Worm (Caenorhabditis elegans) whole organism, L1 larva: ENCODE measurements around the gene unc-130.

ENCODE experiments used
- alr-1 ChIP-seq: fragments of 200-800 bp; sonication (Bioruptor generic); optimal IDR thresholded peaks from 2 replicates; lab custom pipeline; 2018; ENCODE audit warnings: borderline replicate concordance, mild to moderate bottlenecking, missing genetic modification characterization, missing compliant biosample characterization
- aly-2 ChIP-seq: fragments of 150-350 bp; optimal IDR thresholded peaks from 2 replicates; lab custom pipeline; 2014; ENCODE audit warnings: missing biosample characterization, missing genetic modification characterization
- fkh-10 ChIP-seq: sonication (generic microtip); optimal IDR thresholded peaks from 2 replicates; lab custom pipeline; 2017; ENCODE audit warnings: missing biosample characterization, missing genetic modification reagents, missing genetic modification characterization
- hlh-4 ChIP-seq: sonication (generic microtip); optimal IDR thresholded peaks from 2 replicates; lab custom pipeline; 2016; ENCODE audit warnings: mild to moderate bottlenecking, missing genetic modification characterization, missing compliant biosample characterization
- jun-1 ChIP-seq: fragments of 150-350 bp; optimal IDR thresholded peaks from 2 replicates; lab custom pipeline; 2014; ENCODE audit warnings: missing biosample characterization, missing genetic modification reagents, missing genetic modification characterization

ce11 chrII:11285282-11285933, 3.6 kb downstream of the unc-130 start:
- TF ChIP-seq hlh-4 (no peak), jun-1 (tag; lab: Kevin White, UChicago) (no peak), fkh-10 (GFP tag; lab: Kevin White, UChicago) (no peak), alr-1 (no peak), aly-2 (no peak)
